Worm (Caenorhabditis elegans): Measurements from ENCODE around the gene str-247.

The str-247 gene

DNA sequence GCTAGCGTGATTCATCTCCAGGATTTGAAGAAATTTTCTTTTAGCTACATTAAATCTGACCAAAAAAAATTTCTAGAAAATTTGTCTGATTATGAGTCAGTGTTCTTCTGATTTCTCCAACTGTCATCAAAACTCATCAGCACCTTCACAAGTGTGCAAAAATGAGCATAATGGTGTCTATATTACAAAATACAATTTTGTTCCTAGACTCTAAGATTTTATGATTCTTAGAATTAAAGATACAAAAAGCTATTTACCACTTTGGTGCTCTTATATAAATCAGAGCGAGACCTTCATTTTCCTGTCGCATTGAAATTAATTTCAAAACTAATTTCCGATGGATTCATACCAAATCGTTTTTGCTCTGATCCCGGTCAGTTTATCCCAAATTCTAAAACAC is 41.4 kb upstream of the str-247 start, which contains the start of gene srx-68:
TSS of gene srx-68 (plus strand) at position 301 of the 400 bp plus-strand sequence.
- no peak for TF ChIP-seq nhr-237 (tag; optimal IDR thresholded peaks at IDR 0.05)
- TF ChIP-seq hlh-17 (GFP tag; optimal IDR thresholded peaks at IDR 0.05; ENCODE audit: borderline replicate concordance) = no peak
- TF ChIP-seq fos-1 (tag; optimal IDR thresholded peaks at IDR 0.05) = no peak
- TF ChIP-seq sup-37 (GFP tag; optimal IDR thresholded peaks at IDR 0.05) = no peak
- TF ChIP-seq nhr-90 (tag; optimal IDR thresholded peaks at IDR 0.05; ENCODE audit: poor library complexity) = no peak
- TF ChIP-seq nhr-71 (tag; optimal IDR thresholded peaks at IDR 0.05) = no peak
- TF ChIP-seq nhr-19 (GFP tag; conservative IDR thresholded peaks at IDR 0.05) = no peak
- TF ChIP-seq nhr-20 (tag; optimal IDR thresholded peaks at IDR 0.05) = no peak
- no peak for TF ChIP-seq pqm-1 (tag; optimal IDR thresholded peaks at IDR 0.05)
- no peak for TF ChIP-seq mef-2 (tag; optimal IDR thresholded peaks at IDR 0.05)
- no peak for TF ChIP-seq elt-2 (tag; optimal IDR thresholded peaks at IDR 0.05)
- TF ChIP-seq hpl-2 (GFP tag; optimal IDR thresholded peaks at IDR 0.05) = no peak
- TF ChIP-seq egl-13 (tag; optimal IDR thresholded peaks at IDR 0.05) = no peak

DNA sequence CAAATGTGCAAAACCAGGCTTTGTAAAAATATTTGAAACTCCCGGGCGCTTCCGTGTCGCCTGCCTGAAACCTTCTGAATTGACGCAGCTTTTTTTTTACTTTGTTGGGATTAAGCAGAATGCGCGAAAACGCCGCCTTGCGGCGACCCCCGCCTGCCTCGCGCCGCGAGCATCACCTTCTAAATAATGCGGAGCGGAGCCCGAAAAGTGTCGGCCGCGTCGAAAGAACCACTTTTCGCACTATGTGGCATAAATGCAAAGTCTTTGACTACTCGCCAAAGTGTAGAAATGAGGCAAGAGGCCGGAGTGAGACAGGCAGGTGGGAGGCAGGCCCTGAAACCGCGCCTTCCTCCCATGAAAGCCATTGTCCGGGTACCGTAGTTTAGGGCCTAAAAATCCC is 40.7 kb upstream of the str-247 start:
- TF ChIP-seq efl-1 (optimal IDR thresholded peaks at IDR 0.05) (no peak), efl-1 (GFP tag; optimal IDR thresholded peaks at IDR 0.05 in 1 of 2) (no peak), dpl-1 (GFP tag; optimal IDR thresholded peaks at IDR 0.05) (no peak), irx-1 (tag; optimal IDR thresholded peaks at IDR 0.05) (no peak), lir-3 (tag; optimal IDR thresholded peaks at IDR 0.05; ENCODE audit: poor library complexity) (no peak), C04F5.9 (tag; optimal IDR thresholded peaks at IDR 0.05) (no peak), C16A3.4 (tag; optimal IDR thresholded peaks at IDR 0.05) (no peak), nhr-90 (tag; optimal IDR thresholded peaks at IDR 0.05; ENCODE audit: poor library complexity) (no peak), nhr-85 (tag) (no peak), elt-2 (tag; optimal IDR thresholded peaks at IDR 0.05) (no peak), ces-1 (GFP tag; optimal IDR thresholded peaks at IDR 0.05) (no peak)

DNA sequence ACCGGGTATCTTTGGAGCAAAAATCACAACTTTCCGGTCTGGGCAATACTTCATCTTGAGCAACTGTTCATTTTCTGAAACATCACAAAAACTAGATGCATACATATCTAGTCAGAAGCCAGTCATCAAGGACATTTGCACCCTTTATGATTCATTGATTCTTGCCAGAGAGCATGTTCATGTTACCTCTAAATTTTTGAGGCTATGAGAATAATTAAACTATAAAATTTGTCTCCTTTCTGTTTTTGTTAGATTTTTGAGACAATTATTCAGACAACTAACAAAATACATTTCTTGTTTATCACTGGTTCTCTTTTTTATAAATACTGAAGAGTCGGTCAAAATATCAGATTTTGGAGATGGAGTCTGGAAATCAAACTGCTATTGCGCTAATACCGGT is 37.4 kb upstream of the str-247 start, which contains the start of gene srx-67:
TSS of gene srx-67 (plus strand) at position 301 of the 400 bp plus-strand sequence.
- TF ChIP-seq fkh-8 (tag; optimal IDR thresholded peaks at IDR 0.05) (no peak), lir-3 (tag; optimal IDR thresholded peaks at IDR 0.05; ENCODE audit: poor library complexity) (no peak), tbx-2 (tag; optimal IDR thresholded peaks at IDR 0.05) (no peak), nhr-77 (tag; optimal IDR thresholded peaks at IDR 0.05) (no peak), ceh-82 (tag; optimal IDR thresholded peaks at IDR 0.05) (no peak), nhr-90 (tag; optimal IDR thresholded peaks at IDR 0.05; ENCODE audit: poor library complexity) (no peak), nhr-28 (tag; optimal IDR thresholded peaks at IDR 0.05) (no peak), fkh-4 (tag; optimal IDR thresholded peaks at IDR 0.05; ENCODE audit: borderline replicate concordance) (no peak), lin-15B (tag; optimal IDR thresholded peaks at IDR 0.05) (no peak), rnt-1 (tag; optimal IDR thresholded peaks at IDR 0.05) (no peak), ets-5 (GFP tag; IDR thresholded peaks at IDR 0.05) (no peak), sptf-1 (tag; optimal IDR thresholded peaks at IDR 0.05) (no peak), ceh-63 (GFP tag; optimal IDR thresholded peaks at IDR 0.05) (no peak)

DNA sequence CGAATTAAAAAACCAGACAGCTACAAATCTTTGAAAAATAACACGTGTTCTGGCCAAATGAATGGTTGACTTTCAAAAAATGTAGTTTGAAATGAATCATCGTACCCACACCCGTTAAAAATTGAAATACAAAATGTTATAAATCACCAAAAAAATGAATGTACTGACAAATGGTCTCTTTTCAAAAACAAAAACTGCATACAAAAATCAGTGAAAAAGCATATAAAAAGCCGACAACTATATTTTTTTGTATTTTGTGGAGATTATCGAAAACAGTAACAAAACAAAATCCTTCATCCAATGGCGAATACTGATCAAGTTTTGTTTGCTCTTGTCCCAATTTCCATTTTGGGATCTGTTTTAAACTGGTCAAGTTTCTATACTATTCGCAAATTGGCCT is 34.5 kb upstream of the str-247 start, which contains the start of gene srx-66:
TSS of gene srx-66 (plus strand) at position 301 of the 400 bp plus-strand sequence.
- TF ChIP-seq hlh-17 (GFP tag; optimal IDR thresholded peaks at IDR 0.05; ENCODE audit: borderline replicate concordance) (no peak), pag-3 (tag; optimal IDR thresholded peaks at IDR 0.05; ENCODE audit: borderline replicate concordance, insufficient read depth) (no peak), elt-3 (tag; optimal IDR thresholded peaks at IDR 0.05) (no peak), nhr-11 (tag; optimal IDR thresholded peaks at IDR 0.05) (no peak), swsn-7 (tag; optimal IDR thresholded peaks at IDR 0.05) (no peak), rnt-1 (tag; optimal IDR thresholded peaks at IDR 0.05) (no peak)

All from whole organism, L1 larva.